Worm (Caenorhabditis elegans) whole organism, L1 larva: ENCODE results near the gene nadk-2.

ENCODE experiments used
- elt-2 ChIP-seq: sonication (generic microtip); optimal IDR thresholded peaks from 2 replicates; lab custom pipeline; 2016; ENCODE audit warnings: missing genetic modification characterization, mild to moderate bottlenecking, inconsistent platforms, missing compliant biosample characterization, missing genetic modification reagents
- mdl-1 ChIP-seq, 2 experiments: fragments of 150-350 bp; optimal IDR thresholded peaks; 2 replicates each; lab custom pipeline; 2014 to 2017; ENCODE audit warnings: missing biosample characterization in 2 of 2, missing genetic modification characterization in 2 of 2, inconsistent platforms in 1 of 2
- mep-1 ChIP-seq: fragments of 150-350 bp; optimal IDR thresholded peaks from 2 replicates; lab custom pipeline; 2014; ENCODE audit warnings: missing biosample characterization, missing genetic modification characterization
- nhr-11 ChIP-seq: fragments of 150-350 bp; optimal IDR thresholded peaks from 2 replicates; lab custom pipeline; 2014; ENCODE audit warnings: missing biosample characterization, missing genetic modification characterization
- nhr-76 ChIP-seq: sonication (generic microtip); optimal IDR thresholded peaks from 2 replicates; lab custom pipeline; 2017; ENCODE audit warnings: missing biosample characterization, missing genetic modification characterization
- ztf-4 ChIP-seq: fragments of 150-350 bp; optimal IDR thresholded peaks from 2 replicates; lab custom pipeline; 2014; ENCODE audit warnings: missing biosample characterization, missing genetic modification characterization

ce11 chrII:12008772-12009171, 40.6 kb upstream of the nadk-2 start, which contains the start of gene glb-29:
- TF ChIP-seq nhr-11 (tag; lab: Kevin White, UChicago) (no peak), mep-1 (no peak), mdl-1 (tag; optimal IDR thresholded peaks at IDR 0.05; lab: Kevin White, UChicago) (no peak), elt-2 (no peak), nhr-76 (tag; lab: Kevin White, UChicago) (no peak), ztf-4 (tag; lab: Kevin White, UChicago) (no peak)
